Worm (Caenorhabditis elegans) whole organism, early embryonic: Measurements from ENCODE around the gene C06E1.11.

ENCODE experiments used
- B0310.2 ChIP-seq: sonication (generic microtip); optimal IDR thresholded peaks from 2 replicates; lab custom pipeline; 2016; ENCODE audit warnings: mild to moderate bottlenecking, missing genetic modification characterization, missing compliant biosample characterization
- F13C5.2 ChIP-seq: sonication (generic microtip); optimal IDR thresholded peaks from 2 replicates; lab custom pipeline; 2017; ENCODE audit warnings: mild to moderate bottlenecking, missing genetic modification characterization, inconsistent platforms, missing compliant biosample characterization
- aly-1 ChIP-seq: sonication (generic microtip); optimal IDR thresholded peaks from 2 replicates; lab custom pipeline; 2016; ENCODE audit warnings: missing genetic modification characterization, missing compliant biosample characterization
- ama-1 ChIP-seq: fragments of 150-350 bp; optimal IDR thresholded peaks from 2 replicates; lab custom pipeline; 2014
- ceh-13 ChIP-seq: fragments of 200-800 bp; sonication (Bioruptor generic); optimal IDR thresholded peaks from 2 replicates; lab custom pipeline; 2018; ENCODE audit warnings: mild to moderate bottlenecking, missing genetic modification characterization, missing compliant biosample characterization
- ceh-36 ChIP-seq: sonication (generic microtip); optimal IDR thresholded peaks from 2 replicates; lab custom pipeline; 2016; ENCODE audit warnings: missing genetic modification characterization, inconsistent platforms, missing compliant biosample characterization
- ets-7 ChIP-seq: sonication (generic microtip); optimal IDR thresholded peaks from 2 replicates; lab custom pipeline; 2016; ENCODE audit warnings: missing genotype, missing genetic modification characterization, missing compliant biosample characterization
- flt-1 ChIP-seq: fragments of 200-800 bp; sonication (Bioruptor generic); IDR thresholded peaks from 2 replicates; pipeline ENCODE4 v1.3.6; 2022; ENCODE audit warnings: missing genetic modification characterization, missing compliant biosample characterization
- hmbx-1 ChIP-seq: sonication (generic microtip); optimal IDR thresholded peaks from 2 replicates; lab custom pipeline; 2016; ENCODE audit warnings: mild to moderate bottlenecking, missing genetic modification characterization, missing compliant biosample characterization
- hmg-4 ChIP-seq: fragments of 200-800 bp; sonication (Bioruptor generic); optimal IDR thresholded peaks from 2 replicates; lab custom pipeline; 2018; ENCODE audit warnings: mild to moderate bottlenecking, missing genetic modification characterization, missing compliant biosample characterization
- hnd-1 ChIP-seq: sonication (generic microtip); optimal IDR thresholded peaks from 2 replicates; lab custom pipeline; 2016; ENCODE audit warnings: missing genetic modification characterization, missing compliant biosample characterization
- pes-1 ChIP-seq: fragments of 200-800 bp; sonication (Bioruptor generic); IDR thresholded peaks from 2 replicates; pipeline ENCODE4 v1.3.6; 2022; ENCODE audit warnings: missing genetic modification reagents, missing genetic modification characterization, missing compliant biosample characterization
- scrt-1 ChIP-seq: fragments of 200-800 bp; sonication (Bioruptor generic); IDR thresholded peaks from 2 replicates; pipeline ENCODE4 v1.3.6; 2022; ENCODE audit warnings: missing genetic modification characterization, missing compliant biosample characterization
- sea-1 ChIP-seq: fragments of 200-800 bp; sonication (Bioruptor generic); conservative IDR thresholded peaks from 2 replicates; pipeline ENCODE4 v1.3.6; 2022; ENCODE audit warnings: missing genetic modification characterization, missing compliant biosample characterization
- tbx-11 ChIP-seq: fragments of 200-800 bp; sonication (Bioruptor generic); IDR thresholded peaks from 2 replicates; pipeline ENCODE4 v1.3.6; 2022; ENCODE audit warnings: missing genetic modification characterization, missing compliant biosample characterization
- tbx-37 ChIP-seq: fragments of 200-800 bp; sonication (Bioruptor generic); conservative IDR thresholded peaks from 2 replicates; pipeline ENCODE4 v1.3.6; 2022; ENCODE audit warnings: missing genetic modification reagents, missing genetic modification characterization, missing compliant biosample characterization
- tra-4 ChIP-seq: sonication (generic microtip); optimal IDR thresholded peaks from 2 replicates; lab custom pipeline; 2017; ENCODE audit warnings: missing genetic modification characterization, missing compliant biosample characterization

C06E1.11 gene

DNA sequence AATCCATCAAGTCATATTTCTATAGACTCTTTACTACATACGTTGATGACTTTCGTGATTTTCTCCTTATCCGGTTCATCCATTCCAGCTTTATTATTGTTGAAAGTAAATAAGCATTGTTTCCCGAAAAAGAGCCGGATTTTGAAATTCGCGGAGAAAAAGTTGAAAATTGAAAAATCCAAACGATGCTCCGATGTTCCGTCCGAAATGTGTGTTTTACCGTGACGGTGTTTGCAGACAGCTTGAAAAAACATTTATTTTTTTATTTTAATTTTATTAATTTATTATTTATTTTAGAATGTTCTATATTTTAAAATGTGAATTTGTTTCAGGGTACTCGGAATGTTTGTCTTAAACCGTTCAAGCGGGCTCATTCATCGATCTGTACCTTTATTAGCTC lies 14.3 kb upstream of the C06E1.11 start, which contains the start of gene dnj-10:
dnj-10 (plus strand) TSS at position 333 of the 400 bp plus-strand sequence.
- TF ChIP-seq ama-1 (lab: Kevin White, UChicago) = no peak
- TF ChIP-seq scrt-1 (GFP tag; lab: Robert Waterston, UW) = no peak
- TF ChIP-seq hnd-1 (tag; lab: Kevin White, UChicago) = no peak
- TF ChIP-seq hmg-4 = no peak
- no peak for TF ChIP-seq aly-1 (tag; lab: Kevin White, UChicago)
- TF ChIP-seq tbx-11 = no peak
- no peak for TF ChIP-seq pes-1 (GFP tag; lab: Robert Waterston, UW)
- no peak for TF ChIP-seq ets-7
- TF ChIP-seq ceh-36 (tag; lab: Kevin White, UChicago) = no peak
- no peak for TF ChIP-seq tra-4 (tag; lab: Kevin White, UChicago)
- no peak for TF ChIP-seq flt-1 (GFP tag; lab: Robert Waterston, UW)
- TF ChIP-seq tbx-37 (GFP tag; lab: Robert Waterston, UW) = no peak
- TF ChIP-seq sea-1 = no peak
- TF ChIP-seq F13C5.2 (tag; lab: Kevin White, UChicago) = no peak
- no peak for TF ChIP-seq ceh-13 (GFP tag; lab: Kevin White, UChicago)
- no peak for TF ChIP-seq hmbx-1 (tag; lab: Kevin White, UChicago)
- TF ChIP-seq B0310.2 = no peak

DNA sequence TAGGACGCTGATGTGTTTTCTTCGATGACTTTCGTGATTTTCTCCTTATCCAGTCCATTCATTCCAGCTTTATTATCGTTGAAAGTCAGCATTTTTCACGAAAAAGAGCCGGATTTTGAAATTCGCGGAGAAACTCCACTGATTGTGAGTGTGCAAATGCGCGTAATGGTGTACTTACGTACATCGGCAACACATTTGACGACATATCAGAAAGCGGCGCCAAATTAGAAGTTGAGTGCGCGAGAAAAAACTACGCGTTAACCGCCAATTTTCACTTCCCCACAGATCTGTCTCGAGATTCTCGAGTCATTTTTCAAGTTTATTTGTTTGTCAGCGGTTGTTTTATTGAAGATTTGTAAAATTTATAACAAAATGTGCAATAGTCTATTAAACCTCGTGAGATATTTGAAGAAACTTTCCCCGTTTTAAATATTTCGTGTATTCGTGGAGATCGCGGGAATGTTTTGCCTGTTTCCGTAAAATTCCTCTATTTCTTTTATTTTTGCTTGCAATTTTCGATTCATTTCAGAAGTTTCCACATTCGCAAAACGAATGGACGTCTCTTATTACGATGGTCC lies 12.0 kb upstream of the C06E1.11 start, which contains the start of the genes polk-1 and gpr-1:
polk-1 (minus strand) TSS at position 186 of the 578 bp plus-strand sequence.
gpr-1 (plus strand) TSS at position 528 of the 578 bp plus-strand sequence.
- no peak for TF ChIP-seq sea-1

DNA sequence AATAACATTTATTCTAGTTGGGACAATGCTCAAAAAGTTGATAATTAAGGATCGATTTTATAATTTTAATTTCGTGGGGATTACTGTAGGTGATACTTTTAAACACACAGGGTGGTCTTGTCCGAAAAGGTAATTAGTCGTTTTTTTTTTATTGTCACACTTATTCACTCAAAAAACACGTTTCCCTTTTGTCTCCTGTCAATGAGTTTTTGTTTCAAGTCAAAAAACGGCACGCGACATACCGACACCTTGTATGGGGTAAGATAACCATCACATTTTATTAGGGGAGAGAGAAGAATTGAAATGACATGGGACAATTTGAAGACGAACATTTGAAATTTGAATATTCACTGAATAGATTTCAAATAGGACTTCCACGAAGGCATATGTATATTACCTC lies 8.6 kb upstream of the C06E1.11 start:
- no peak for TF ChIP-seq hmg-4
- TF ChIP-seq B0310.2 = no peak
- TF ChIP-seq sea-1 = no peak
- TF ChIP-seq aly-1 (tag; lab: Kevin White, UChicago) = no peak
- no peak for TF ChIP-seq F13C5.2 (tag; lab: Kevin White, UChicago)
- no peak for TF ChIP-seq scrt-1 (GFP tag; lab: Robert Waterston, UW)
- TF ChIP-seq pes-1 (GFP tag; lab: Robert Waterston, UW) = no peak
- no peak for TF ChIP-seq tbx-37 (GFP tag; lab: Robert Waterston, UW)
- TF ChIP-seq flt-1 (GFP tag; lab: Robert Waterston, UW) = no peak

DNA sequence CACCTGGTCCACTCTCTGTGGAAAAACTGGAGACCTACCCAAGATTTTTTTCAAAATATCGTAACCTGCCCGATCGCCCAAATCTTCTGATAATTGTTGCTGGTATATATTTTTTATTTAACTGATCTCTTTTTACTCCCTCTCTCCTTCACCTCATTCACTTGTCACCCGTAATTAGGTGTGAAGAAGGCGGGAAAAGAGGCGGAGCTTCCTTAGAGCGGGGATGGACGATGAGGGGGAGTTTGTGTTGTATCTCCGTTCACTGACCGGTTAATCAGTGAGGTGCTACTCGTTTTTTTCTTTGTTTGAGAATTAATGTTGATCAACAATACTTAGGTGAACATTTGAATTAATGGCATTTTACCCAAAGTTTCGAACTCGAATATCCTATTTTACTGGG lies 5.9 kb upstream of the C06E1.11 start, which contains the start of gene ceh-16:
ceh-16 (plus strand) TSS at position 301 of the 400 bp plus-strand sequence.
- TF ChIP-seq F13C5.2 (tag; lab: Kevin White, UChicago) (no peak), B0310.2 (no peak), flt-1 (GFP tag; lab: Robert Waterston, UW) (no peak), scrt-1 (GFP tag; lab: Robert Waterston, UW) (no peak), ama-1 (lab: Kevin White, UChicago) (no peak), hmbx-1 (tag; lab: Kevin White, UChicago) (no peak), ceh-36 (tag; lab: Kevin White, UChicago) (no peak), tbx-11 (no peak), pes-1 (GFP tag; lab: Robert Waterston, UW) (no peak), sea-1 (no peak), ceh-13 (GFP tag; lab: Kevin White, UChicago) (no peak), hmg-4 (no peak), tra-4 (tag; lab: Kevin White, UChicago) (no peak), hnd-1 (tag; lab: Kevin White, UChicago) (no peak), aly-1 (tag; lab: Kevin White, UChicago) (no peak), ets-7 (no peak)

DNA sequence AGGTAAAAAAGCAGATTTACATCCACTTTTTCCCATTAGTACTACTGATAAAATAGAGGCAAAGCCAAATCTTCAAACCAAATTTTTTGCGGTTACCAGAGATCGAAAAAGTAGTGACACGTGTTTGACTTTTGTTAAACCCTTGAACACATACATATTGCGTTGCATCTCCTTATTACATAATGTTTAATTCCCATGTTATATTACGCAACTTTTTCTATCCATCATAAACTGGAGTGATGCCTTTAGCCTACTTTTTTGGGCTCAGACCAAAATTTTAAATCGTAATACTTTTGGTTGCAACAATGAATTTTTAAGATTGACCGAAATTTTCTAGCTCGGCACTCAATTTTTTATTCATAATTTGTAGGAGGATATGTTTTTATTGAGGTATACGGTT lies 5.5 kb upstream of the C06E1.11 start:
- TF ChIP-seq aly-1 (tag; lab: Kevin White, UChicago) = no peak
- TF ChIP-seq tbx-37 (GFP tag; lab: Robert Waterston, UW) = no peak
- no peak for TF ChIP-seq tbx-11
- no peak for TF ChIP-seq flt-1 (GFP tag; lab: Robert Waterston, UW)

DNA sequence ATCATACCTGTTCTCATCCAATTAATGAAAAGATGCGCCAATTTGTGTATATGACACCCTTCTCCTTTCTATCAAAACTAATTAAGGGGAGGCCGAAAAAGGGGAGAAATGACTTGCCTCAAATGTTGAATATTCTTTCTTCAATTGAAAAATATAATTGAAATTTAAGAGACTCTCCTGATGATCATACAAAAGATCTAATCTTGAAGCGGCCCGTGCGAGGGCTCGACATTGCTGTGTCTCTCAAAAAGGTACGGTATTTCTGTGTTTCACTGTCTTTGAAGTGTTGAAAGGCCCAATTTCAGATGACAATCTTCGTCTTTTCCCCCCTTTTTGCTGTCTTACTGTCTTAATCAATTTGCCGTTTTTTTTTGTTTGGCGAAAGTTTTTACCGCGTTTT lies 4.5 kb upstream of the C06E1.11 start:
- TF ChIP-seq pes-1 (GFP tag; lab: Robert Waterston, UW) = no peak
- TF ChIP-seq ets-7 = no peak
- TF ChIP-seq hmg-4 = no peak
- no peak for TF ChIP-seq tra-4 (tag; lab: Kevin White, UChicago)
- TF ChIP-seq ceh-13 (GFP tag; lab: Kevin White, UChicago) = no peak
- no peak for TF ChIP-seq B0310.2
- no peak for TF ChIP-seq hmbx-1 (tag; lab: Kevin White, UChicago)
- TF ChIP-seq hnd-1 (tag; lab: Kevin White, UChicago) = no peak
- TF ChIP-seq tbx-11 = no peak
- TF ChIP-seq sea-1 = no peak
- no peak for TF ChIP-seq scrt-1 (GFP tag; lab: Robert Waterston, UW)

DNA sequence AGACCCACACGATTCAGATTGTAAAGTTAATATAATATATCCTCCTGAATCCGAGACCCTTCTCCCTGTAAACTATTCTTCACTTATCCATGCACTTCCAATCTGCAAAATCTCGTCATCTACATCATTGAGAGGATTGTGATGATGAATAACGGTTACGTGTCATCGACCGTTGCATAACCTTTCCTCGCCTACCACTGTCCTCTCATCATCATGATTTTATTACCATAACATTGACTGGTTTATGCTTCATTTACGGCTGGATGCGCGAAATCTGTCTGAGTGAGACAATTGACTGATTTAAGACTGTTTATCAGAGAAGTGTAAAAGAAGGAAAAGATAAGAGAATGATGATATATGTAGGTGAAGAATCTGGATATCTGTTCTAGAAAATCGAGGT lies 3.8 kb upstream of the C06E1.11 start:
- TF ChIP-seq hmg-4 (no peak), ama-1 (lab: Kevin White, UChicago) (no peak), flt-1 (GFP tag; lab: Robert Waterston, UW) (no peak), scrt-1 (GFP tag; lab: Robert Waterston, UW) (no peak), aly-1 (tag; lab: Kevin White, UChicago) (no peak), ets-7 (no peak), tbx-11 (no peak), ceh-13 (GFP tag; lab: Kevin White, UChicago) (no peak), tra-4 (tag; lab: Kevin White, UChicago) (no peak), ceh-36 (tag; lab: Kevin White, UChicago) (no peak), sea-1 (no peak), tbx-37 (GFP tag; lab: Robert Waterston, UW) (no peak), hnd-1 (tag; lab: Kevin White, UChicago) (no peak), pes-1 (GFP tag; lab: Robert Waterston, UW) (no peak), B0310.2 (no peak)
